Worm (Caenorhabditis elegans) whole organism, midembryonic: Measurements from ENCODE around the gene kap-1.

Experiments used
- T22C8.4 ChIP-seq: fragments of 200-800 bp; sonication (Bioruptor generic); IDR thresholded peaks from 2 replicates; pipeline ENCODE4 v1.3.6; 2022; ENCODE audit warnings: missing genetic modification characterization, missing compliant biosample characterization
- cog-1 ChIP-seq: sonication (generic microtip); optimal IDR thresholded peaks from 2 replicates; lab custom pipeline; 2016; ENCODE audit warnings: missing genetic modification characterization, missing compliant biosample characterization
- flt-1 ChIP-seq: fragments of 200-800 bp; sonication (Bioruptor generic); IDR thresholded peaks from 2 replicates; pipeline ENCODE4 v1.3.6; 2022; ENCODE audit warnings: missing genetic modification characterization, missing compliant biosample characterization
- klf-2 ChIP-seq: fragments of 200-800 bp; sonication (Bioruptor generic); conservative IDR thresholded peaks from 2 replicates; pipeline ENCODE4 v1.3.6; 2022; ENCODE audit warnings: missing genetic modification reagents, missing genetic modification characterization, missing compliant biosample characterization
- med-1 ChIP-seq: sonication (generic microtip); optimal IDR thresholded peaks from 2 replicates; lab custom pipeline; 2017; ENCODE audit warnings: missing genetic modification characterization, mild to moderate bottlenecking, missing compliant biosample characterization, antibody characterized with exemption, missing genetic modification reagents; ENCODE audit not compliant: insufficient read depth
- ref-1 ChIP-seq: fragments of 200-800 bp; sonication (Bioruptor generic); conservative IDR thresholded peaks from 2 replicates; pipeline ENCODE4 v1.3.6; 2022; ENCODE audit warnings: missing genetic modification reagents, missing genetic modification characterization, missing compliant biosample characterization
- tab-1 ChIP-seq: fragments of 200-800 bp; sonication (Bioruptor generic); IDR thresholded peaks from 2 replicates; pipeline ENCODE4 v1.3.6; 2022; ENCODE audit warnings: missing genetic modification characterization, missing compliant biosample characterization
- ztf-23 ChIP-seq: fragments of 200-800 bp; sonication (Bioruptor generic); IDR thresholded peaks from 2 replicates; pipeline ENCODE4 v1.3.6; 2022; ENCODE audit warnings: missing genetic modification reagents, missing genetic modification characterization, missing compliant biosample characterization
- ztf-29 ChIP-seq: fragments of 200-800 bp; sonication (Bioruptor generic); IDR thresholded peaks from 2 replicates; pipeline ENCODE4 v1.3.6; 2022; ENCODE audit warnings: missing genetic modification reagents, missing genetic modification characterization, missing compliant biosample characterization

Gene kap-1

ce11 chrIII:7317354-7317753 is 21.3 kb upstream of the kap-1 start:
- peak; percentile 7 for TF ChIP-seq cog-1 (tag; lab: Kevin White, UChicago)
- no peak for TF ChIP-seq ztf-29 (GFP tag; lab: Robert Waterston, UW)
- TF ChIP-seq ztf-23 (GFP tag; lab: Robert Waterston, UW): no peak
- TF ChIP-seq med-1 (GFP tag; lab: Kevin White, UChicago): no peak
- TF ChIP-seq flt-1: no peak
- no peak for TF ChIP-seq T22C8.4
- TF ChIP-seq tab-1 (GFP tag; lab: Robert Waterston, UW): no peak
- no peak for TF ChIP-seq klf-2 (GFP tag; lab: Robert Waterston, UW)

- TF ChIP-seq flt-1: no peak
- TF ChIP-seq med-1 (GFP tag; lab: Kevin White, UChicago): no peak
- TF ChIP-seq klf-2 (GFP tag; lab: Robert Waterston, UW): no peak
- TF ChIP-seq T22C8.4: no peak
- no peak for TF ChIP-seq ztf-23 (GFP tag; lab: Robert Waterston, UW)
- no peak for TF ChIP-seq ref-1
- TF ChIP-seq tab-1 (GFP tag; lab: Robert Waterston, UW): no peak
- TF ChIP-seq cog-1 (tag; lab: Kevin White, UChicago): no peak
- TF ChIP-seq ztf-29 (GFP tag; lab: Robert Waterston, UW): no peak
These were observed 19.2 kb upstream of the kap-1 start, which contains the start of gene F56C9.8 for ce11 chrIII:7319390-7319789. Gene F56C9.8, minus strand, starts transcription at chrIII:7319509.

- no peak for TF ChIP-seq med-1 (GFP tag; lab: Kevin White, UChicago)
- no peak for TF ChIP-seq tab-1 (GFP tag; lab: Robert Waterston, UW)
- TF ChIP-seq ztf-29 (GFP tag; lab: Robert Waterston, UW): no peak
- TF ChIP-seq T22C8.4: no peak
- no peak for TF ChIP-seq ref-1
- no peak for TF ChIP-seq ztf-23 (GFP tag; lab: Robert Waterston, UW)
- no peak for TF ChIP-seq flt-1
- no peak for TF ChIP-seq cog-1 (tag; lab: Kevin White, UChicago)
- no peak for TF ChIP-seq klf-2 (GFP tag; lab: Robert Waterston, UW)
These were observed 16.6 kb upstream of the kap-1 start for ce11 chrIII:7322018-7322417.

- no peak for TF ChIP-seq ref-1
- no peak for TF ChIP-seq ztf-29 (GFP tag; lab: Robert Waterston, UW)
- TF ChIP-seq T22C8.4: no peak
- no peak for TF ChIP-seq cog-1 (tag; lab: Kevin White, UChicago)
- TF ChIP-seq med-1 (GFP tag; lab: Kevin White, UChicago): no peak
- no peak for TF ChIP-seq ztf-23 (GFP tag; lab: Robert Waterston, UW)
- no peak for TF ChIP-seq klf-2 (GFP tag; lab: Robert Waterston, UW)
- TF ChIP-seq tab-1 (GFP tag; lab: Robert Waterston, UW): no peak
- no peak for TF ChIP-seq flt-1
These were observed 15.3 kb upstream of the kap-1 start for ce11 chrIII:7323331-7323730.

- TF ChIP-seq cog-1 (tag; lab: Kevin White, UChicago) (no peak), klf-2 (GFP tag; lab: Robert Waterston, UW) (no peak)
These were observed 9.4 kb upstream of the kap-1 start, which contains the start of gene lab-2 for ce11 chrIII:7329155-7329732. Gene lab-2, minus strand, starts transcription at chrIII:7329607.

- TF ChIP-seq ztf-23 (GFP tag; lab: Robert Waterston, UW) (no peak), flt-1 (no peak), tab-1 (GFP tag; lab: Robert Waterston, UW) (no peak), klf-2 (GFP tag; lab: Robert Waterston, UW) (no peak), ztf-29 (GFP tag; lab: Robert Waterston, UW) (no peak), med-1 (GFP tag; lab: Kevin White, UChicago) (no peak), cog-1 (tag; lab: Kevin White, UChicago) (no peak), ref-1 (no peak), T22C8.4 (no peak)
These were observed 7.0 kb upstream of the kap-1 start for ce11 chrIII:7331671-7332070.

- TF ChIP-seq flt-1: 0 out of 2 replicates have a peak, but pooled peaks have one; percentile 42
These were observed 4.6 kb upstream of the kap-1 start for ce11 chrIII:7333906-7334531.

ce11 chrIII:7335220-7335619 is 3.4 kb upstream of the kap-1 start, which contains the start of gene F56C9.10:
Gene F56C9.10, minus strand, starts transcription at chrIII:7335316.
- no peak for TF ChIP-seq cog-1 (tag; lab: Kevin White, UChicago)
- no peak for TF ChIP-seq klf-2 (GFP tag; lab: Robert Waterston, UW)
- TF ChIP-seq ztf-23 (GFP tag; lab: Robert Waterston, UW): peak; percentile 65; the same call in 1 of the 2 replicates
- no peak for TF ChIP-seq ref-1
- TF ChIP-seq med-1 (GFP tag; lab: Kevin White, UChicago): no peak
- no peak for TF ChIP-seq ztf-29 (GFP tag; lab: Robert Waterston, UW)
- no peak for TF ChIP-seq flt-1

- no peak for TF ChIP-seq tab-1 (GFP tag; lab: Robert Waterston, UW)
- TF ChIP-seq flt-1: peak; percentile 63
These were observed 2.4 kb upstream of the kap-1 start, which contains the start of gene gsp-2 for ce11 chrIII:7336214-7336613. Gene gsp-2, plus strand, starts transcription at chrIII:7336587.

- no peak for TF ChIP-seq med-1 (GFP tag; lab: Kevin White, UChicago)
- TF ChIP-seq T22C8.4: no peak
- TF ChIP-seq flt-1: no peak
- TF ChIP-seq ztf-29 (GFP tag; lab: Robert Waterston, UW): no peak
- TF ChIP-seq klf-2 (GFP tag; lab: Robert Waterston, UW): no peak
- TF ChIP-seq tab-1 (GFP tag; lab: Robert Waterston, UW): no peak
- no peak for TF ChIP-seq ref-1
- no peak for TF ChIP-seq ztf-23 (GFP tag; lab: Robert Waterston, UW)
- no peak for TF ChIP-seq cog-1 (tag; lab: Kevin White, UChicago)
These were observed 626 bp upstream of the kap-1 start for ce11 chrIII:7338009-7338408.
